Fruit fly (Drosophila melanogaster) whole organism, wandering third instar larva: Measurements from ENCODE around the gene CG33080.
A peak's percentile ranks its signal among the peaks of the same experiment; 100 is the strongest.

Experiments used
- Abd-B ChIP-seq: fragments of >200 bp; optimal IDR thresholded peaks from 2 replicates; lab custom pipeline; 2017; ENCODE audit warnings: missing biosample characterization, missing genetic modification characterization
- CG32264 ChIP-seq: fragments of 200-800 bp; sonication (Bioruptor generic); optimal IDR thresholded peaks from 2 replicates; lab custom pipeline; 2016; ENCODE audit warnings: missing biosample characterization, missing genetic modification characterization
- CG9705 ChIP-seq: fragments of 200-800 bp; sonication (Bioruptor generic); optimal IDR thresholded peaks from 2 replicates; lab custom pipeline; 2018; ENCODE audit warnings: missing biosample characterization, mild to moderate bottlenecking, missing genetic modification characterization
- CrebA ChIP-seq: fragments of 200-800 bp; sonication (Bioruptor generic); optimal IDR thresholded peaks from 2 replicates; lab custom pipeline; 2016; ENCODE audit warnings: missing biosample characterization, mild to moderate bottlenecking, missing genetic modification characterization, borderline replicate concordance
- Dfd ChIP-seq: fragments of >200 bp; optimal IDR thresholded peaks from 2 replicates; lab custom pipeline; 2017; ENCODE audit warnings: missing biosample characterization, missing genetic modification characterization
- Dif ChIP-seq: fragments of 200-275, 200-300 bp; sonication (Bioruptor generic); optimal IDR thresholded peaks from 2 replicates; lab custom pipeline; 2018; ENCODE audit warnings: missing biosample characterization, missing genetic modification characterization; ENCODE audit not compliant: partially characterized antibody
- GATAd ChIP-seq: sonication (Bioruptor generic); optimal IDR thresholded peaks from 2 replicates; lab custom pipeline; 2016; ENCODE audit warnings: missing biosample characterization, missing genetic modification characterization
- HLH106 ChIP-seq: fragments of 200-800 bp; optimal IDR thresholded peaks from 3 replicates; lab custom pipeline; 2019; ENCODE audit warnings: missing biosample characterization, mild to moderate bottlenecking, missing genetic modification characterization, moderate library complexity
- Hnf4 ChIP-seq: fragments of 200-800 bp; sonication (Bioruptor generic); optimal IDR thresholded peaks from 2 replicates; lab custom pipeline; 2016; ENCODE audit warnings: missing biosample characterization, mild to moderate bottlenecking, missing genetic modification characterization
- Hr78 ChIP-seq: fragments of >200 bp; optimal IDR thresholded peaks from 2 replicates; lab custom pipeline; 2017; ENCODE audit warnings: missing biosample characterization, missing genetic modification characterization
- Hr83 ChIP-seq: fragments of 200-300 bp; sonication (Bioruptor generic); optimal IDR thresholded peaks from 2 replicates; lab custom pipeline; 2016; ENCODE audit warnings: missing biosample characterization, mild to moderate bottlenecking, missing genetic modification characterization, moderate library complexity; ENCODE audit not compliant: poor library complexity, severe bottlenecking
- Jra ChIP-seq: sonication (Bioruptor generic); optimal IDR thresholded peaks from 2 replicates; lab custom pipeline; 2016; ENCODE audit warnings: missing biosample characterization, missing genetic modification characterization
- Mio ChIP-seq: sonication (Bioruptor generic); optimal IDR thresholded peaks from 2 replicates; lab custom pipeline; 2016; ENCODE audit warnings: missing biosample characterization, missing genetic modification characterization
- Myc ChIP-seq: fragments of >200 bp; optimal IDR thresholded peaks from 2 replicates; lab custom pipeline; 2017
- N ChIP-seq: fragments of >200 bp; optimal IDR thresholded peaks from 2 replicates; lab custom pipeline; 2018; ENCODE audit warnings: missing biosample characterization, missing external identifiers, missing genetic modification characterization
- OdsH ChIP-seq: fragments of 200-800 bp; sonication (Bioruptor generic); optimal IDR thresholded peaks from 2 replicates; lab custom pipeline; 2016; ENCODE audit warnings: missing biosample characterization, mild to moderate bottlenecking, missing genetic modification characterization
- Rel ChIP-seq, 2 experiments: fragments of 200-800 bp; sonication (Bioruptor generic) in 1 of 2; optimal IDR thresholded peaks; 2 replicates in 1 of 2; 3 replicates in 1 of 2; lab custom pipeline; 2016 to 2019; ENCODE audit warnings: mild to moderate bottlenecking in 2 of 2, missing biosample characterization in 2 of 2, missing genetic modification characterization in 2 of 2, moderate library complexity in 1 of 2
- Sp1 ChIP-seq: fragments of 200-800 bp; sonication (Bioruptor generic); optimal IDR thresholded peaks from 3 replicates; lab custom pipeline; 2019; ENCODE audit warnings: missing biosample characterization, mild to moderate bottlenecking, missing genetic modification characterization, moderate library complexity
- Vsx2 ChIP-seq: fragments of 200-300, 225-300 bp; sonication (Bioruptor generic); optimal IDR thresholded peaks from 2 replicates; lab custom pipeline; 2018; ENCODE audit warnings: missing biosample characterization, missing genetic modification characterization; ENCODE audit not compliant: partially characterized antibody
- br ChIP-seq: fragments of 200-800 bp; sonication (Bioruptor generic); optimal IDR thresholded peaks from 2 replicates; lab custom pipeline; 2016; ENCODE audit warnings: missing biosample characterization, missing genetic modification characterization
- brk ChIP-seq: fragments of 200-800 bp; sonication (Bioruptor generic); optimal IDR thresholded peaks from 2 replicates; lab custom pipeline; 2016; ENCODE audit warnings: missing biosample characterization, mild to moderate bottlenecking, missing genetic modification characterization
- dl ChIP-seq, 2 experiments: fragments of 175-275, 200-275 bp in 1 of 2; fragments of 200-275 bp in 1 of 2; sonication (Bioruptor generic); optimal IDR thresholded peaks; lab custom pipeline; 2018; ENCODE audit warnings: mild to moderate bottlenecking in 2 of 2, missing biosample characterization in 2 of 2, missing genetic modification characterization in 2 of 2, moderate library complexity in 2 of 2; ENCODE audit not compliant: partially characterized antibody in 2 of 2, insufficient read depth in 1 of 2
- dmrt93B ChIP-seq: fragments of 200-800 bp; sonication (Bioruptor generic); optimal IDR thresholded peaks from 2 replicates; lab custom pipeline; 2018; ENCODE audit warnings: missing biosample characterization, mild to moderate bottlenecking, missing genetic modification characterization
- dsf ChIP-seq: sonication (Bioruptor generic); optimal IDR thresholded peaks from 2 replicates; lab custom pipeline; 2016; ENCODE audit warnings: missing biosample characterization, missing genetic modification characterization, borderline replicate concordance
- ey ChIP-seq: fragments of 200-800 bp; sonication (Bioruptor generic); optimal IDR thresholded peaks from 2 replicates; lab custom pipeline; 2016; ENCODE audit warnings: missing biosample characterization, missing genetic modification characterization
- foxo ChIP-seq, 2 experiments: fragments of 200-800 bp; sonication (Bioruptor generic); optimal IDR thresholded peaks; 2 replicates in 1 of 2; 3 replicates in 1 of 2; lab custom pipeline; 2016 to 2017; ENCODE audit warnings: missing biosample characterization in 2 of 2, missing genetic modification characterization in 2 of 2
- fru ChIP-seq: fragments of 200-800 bp; sonication (Bioruptor generic); optimal IDR thresholded peaks from 3 replicates; lab custom pipeline; 2016; ENCODE audit warnings: missing biosample characterization, mild to moderate bottlenecking, missing genetic modification characterization
- h ChIP-seq: fragments of 200-800 bp; sonication (Bioruptor generic); optimal IDR thresholded peaks from 3 replicates; lab custom pipeline; 2016; ENCODE audit warnings: missing biosample characterization, mild to moderate bottlenecking, missing genetic modification characterization
- jim ChIP-seq: fragments of 175-275, 200-325 bp; sonication (Bioruptor generic); optimal IDR thresholded peaks from 2 replicates; lab custom pipeline; 2016; ENCODE audit warnings: missing biosample characterization, mild to moderate bottlenecking, missing genetic modification characterization
- lola ChIP-seq: fragments of >200 bp; optimal IDR thresholded peaks from 2 replicates; lab custom pipeline; 2017; ENCODE audit warnings: missing biosample characterization, missing genetic modification characterization
- pan ChIP-seq: fragments of >200 bp; optimal IDR thresholded peaks from 2 replicates; lab custom pipeline; 2017
- psq ChIP-seq: fragments of 200-800 bp; sonication (Bioruptor generic); optimal IDR thresholded peaks from 3 replicates; lab custom pipeline; 2017; ENCODE audit warnings: missing biosample characterization, mild to moderate bottlenecking, missing genetic modification characterization, moderate library complexity
- rgr ChIP-seq: fragments of 200-800 bp; sonication (Bioruptor generic); optimal IDR thresholded peaks from 3 replicates; lab custom pipeline; 2016; ENCODE audit warnings: missing biosample characterization, mild to moderate bottlenecking, missing genetic modification characterization
- sage ChIP-seq: fragments of 200-800 bp; sonication (Bioruptor generic); optimal IDR thresholded peaks from 2 replicates; lab custom pipeline; 2016; ENCODE audit warnings: missing biosample characterization, mild to moderate bottlenecking, missing genetic modification characterization
- sv ChIP-seq: fragments of 200-800 bp; sonication (Bioruptor generic); optimal IDR thresholded peaks from 3 replicates; lab custom pipeline; 2016; ENCODE audit warnings: missing biosample characterization, missing genetic modification characterization
- tai ChIP-seq: sonication (Bioruptor generic); optimal IDR thresholded peaks from 2 replicates; lab custom pipeline; 2016; ENCODE audit warnings: missing biosample characterization, missing genetic modification characterization
- usp ChIP-seq: fragments of >200 bp; optimal IDR thresholded peaks from 2 replicates; lab custom pipeline; 2017; ENCODE audit warnings: missing biosample characterization, missing genetic modification characterization
- woc ChIP-seq: sonication (Bioruptor generic); optimal IDR thresholded peaks from 2 replicates; lab custom pipeline; 2016; ENCODE audit warnings: missing biosample characterization, mild to moderate bottlenecking, missing genetic modification characterization

Gene CG33080

DNA sequence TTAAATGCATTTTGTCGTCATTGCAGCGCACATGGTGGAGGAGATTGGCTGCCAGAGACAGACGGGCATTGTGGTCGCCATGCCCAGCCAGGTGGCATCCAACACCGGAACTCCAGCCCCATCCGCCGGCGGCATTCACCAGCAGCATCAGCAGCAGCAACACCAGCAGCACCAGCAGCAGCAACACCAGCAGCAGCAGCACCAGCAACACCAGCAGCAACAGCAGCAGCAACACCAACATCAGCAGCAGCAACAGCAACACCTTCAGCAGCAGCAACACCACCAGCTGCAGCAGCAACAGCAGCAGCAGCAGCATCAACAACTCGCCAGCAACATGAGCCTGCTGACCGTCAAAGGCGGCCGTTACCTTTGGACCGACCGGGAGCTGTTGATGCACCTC is 35.3 kb upstream of the CG33080 start:
- no peak for TF ChIP-seq CG32264 (GFP tag; lab: Kevin White, UChicago)
- no peak for TF ChIP-seq fru (GFP tag; lab: Kevin White, UChicago)
- peak; percentile 96 for TF ChIP-seq Dfd (GFP tag; lab: Kevin White, UChicago)
- TF ChIP-seq, all 38 proteins: peak for 1

- TF ChIP-seq dmrt93B (GFP tag; lab: Kevin White, UChicago) (no peak), foxo (GFP tag; optimal IDR thresholded peaks at IDR 0.05; lab: Kevin White, UChicago) (peak in 1 of 2 experiments; percentile 5), CG9705 (GFP tag; lab: Kevin White, UChicago) (no peak), HLH106 (tag; lab: Kevin White, UChicago) (no peak)
These were observed 34.4 kb upstream of the CG33080 start, which contains the start of gene CG15772 for dm6 chrX:5751949-5752348. Gene CG15772, plus strand, starts transcription at chrX:5752249.

DNA sequence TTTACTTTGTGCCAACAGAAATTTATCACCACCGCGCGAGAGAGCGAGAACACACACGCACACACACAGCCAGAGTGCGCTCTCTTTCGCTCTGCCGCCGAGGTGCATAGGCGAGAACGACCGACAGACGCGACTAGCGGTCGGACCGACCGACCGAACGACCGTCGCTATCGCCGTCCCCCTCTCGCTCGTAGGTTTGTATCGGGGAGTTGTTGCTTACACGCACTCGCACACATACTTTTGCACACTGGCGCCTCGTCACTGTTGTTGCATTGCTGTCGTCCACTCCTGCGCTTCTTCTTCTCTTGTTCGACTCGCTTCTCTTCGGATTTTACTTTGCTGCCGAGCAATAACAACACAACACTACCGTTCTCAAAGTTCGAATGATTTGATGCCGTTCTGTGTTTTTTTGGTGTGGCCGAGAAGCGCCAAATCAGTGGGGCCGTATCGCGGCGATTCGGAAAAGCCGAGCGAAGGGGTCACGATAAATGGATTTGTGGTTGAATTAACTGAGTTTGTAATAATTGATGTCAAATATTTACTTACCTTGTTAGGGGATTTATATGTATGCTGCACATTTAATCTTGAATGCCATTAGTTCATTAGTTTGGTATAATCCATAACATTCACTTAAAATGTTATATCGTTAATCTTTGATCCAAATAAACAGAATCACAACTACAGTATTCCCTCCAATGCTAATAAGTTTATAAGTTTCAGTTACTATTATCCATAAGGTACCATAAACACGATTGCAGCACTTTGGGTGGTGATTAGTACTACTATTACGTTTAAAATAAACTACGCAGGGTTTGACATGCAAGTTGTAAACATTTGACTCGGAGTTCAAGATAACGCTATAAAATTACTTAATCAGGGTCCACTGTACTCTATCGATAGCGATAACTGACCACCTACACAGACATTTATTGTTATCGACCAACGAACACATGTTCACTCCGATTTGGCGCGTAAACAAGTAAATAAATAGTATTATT is 29.6 kb upstream of the CG33080 start, which contains the start of the genes IntS6 and Rtel1:
Gene IntS6, minus strand, starts transcription at position 391 of the 998 bp plus-strand sequence.
Gene Rtel1, plus strand, starts transcription at position 884 of the 998 bp plus-strand sequence.
- TF ChIP-seq fru (GFP tag; lab: Kevin White, UChicago) (peak; percentile 91), Mio (GFP tag; lab: Kevin White, UChicago) (peak; percentile 42), CrebA (GFP tag; lab: Kevin White, UChicago) (no peak), Hnf4 (GFP tag; lab: Kevin White, UChicago) (peak; percentile 88), foxo (GFP tag; optimal IDR thresholded peaks at IDR 0.05; lab: Kevin White, UChicago) (peak; percentile 58 to 94), N (GFP tag; lab: Kevin White, UChicago) (no peak), Hr83 (peak; percentile 75), sage (GFP tag; lab: Kevin White, UChicago) (peak; percentile 88), pan (lab: Kevin White, UChicago) (no peak), rgr (GFP tag; lab: Kevin White, UChicago) (peak; percentile 88), br (GFP tag; lab: Kevin White, UChicago) (peak; percentile 87), CG9705 (GFP tag; lab: Kevin White, UChicago) (peak; percentile 94), Vsx2 (GFP tag; lab: Kevin White, UChicago) (no peak), CG32264 (GFP tag; lab: Kevin White, UChicago) (peak; percentile 86), h (peak; percentile 92), dl (GFP tag; optimal IDR thresholded peaks at IDR 0.05; lab: Kevin White, UChicago; ENCODE audit: insufficient read depth in 1 of 2, partially characterized antibody in 2 of 2) (peak; percentile 33 to 79), Rel (GFP tag; optimal IDR thresholded peaks at IDR 0.05; lab: Kevin White, UChicago) (no peak), Rel (tag; optimal IDR thresholded peaks at IDR 0.05; lab: Kevin White, UChicago) (peak; percentile 71), HLH106 (tag; lab: Kevin White, UChicago) (peak; percentile 95), Hr78 (GFP tag; lab: Kevin White, UChicago) (no peak), tai (no peak), dsf (GFP tag; lab: Kevin White, UChicago) (peak; percentile 56), Jra (peak; percentile 75), Dif (GFP tag; lab: Kevin White, UChicago) (peak; percentile 71), lola (no peak), sv (GFP tag; lab: Kevin White, UChicago) (peak; percentile 83), dmrt93B (GFP tag; lab: Kevin White, UChicago) (peak; percentile 82), woc (GFP tag; lab: Kevin White, UChicago) (peak; percentile 95), ey (GFP tag; lab: Kevin White, UChicago) (peak; percentile 93), Sp1 (peak; percentile 91), Abd-B (GFP tag; lab: Kevin White, UChicago) (no peak), usp (GFP tag; lab: Kevin White, UChicago) (no peak), psq (GFP tag; lab: Kevin White, UChicago) (peak; percentile 82), GATAd (GFP tag; lab: Kevin White, UChicago) (peak; percentile 44), jim (GFP tag; lab: Kevin White, UChicago) (peak; percentile 35), Myc (lab: Kevin White, UChicago) (no peak), Dfd (GFP tag; lab: Kevin White, UChicago) (no peak), brk (peak; percentile 73), OdsH (GFP tag; lab: Kevin White, UChicago) (peak; percentile 81)
